Fruit fly (Drosophila melanogaster) whole organism, embryonic: ENCODE data around the gene CG17572.
A peak's percentile ranks its signal among the peaks of the same experiment; 100 is the strongest.

ENCODE experiments used
- ATbp ChIP-seq: fragments of 200-800 bp; sonication (Bioruptor generic); optimal IDR thresholded peaks from 2 replicates; lab custom pipeline; 2017; ENCODE audit warnings: missing biosample characterization, mild to moderate bottlenecking, missing genetic modification characterization, missing genetic modification reagents
- Atf6 ChIP-seq: fragments of 200-800 bp; sonication (Bioruptor generic); IDR thresholded peaks from 2 replicates; pipeline ENCODE4 v1.3.6; 2022; ENCODE audit warnings: missing biosample characterization, missing genetic modification characterization
- CG10462 ChIP-seq: fragments of 200-800 bp; sonication (Bioruptor generic); optimal IDR thresholded peaks from 2 replicates; lab custom pipeline; 2016; ENCODE audit warnings: missing biosample characterization, missing genetic modification characterization
- CG10654 ChIP-seq: fragments of 200-800 bp; sonication (Bioruptor generic); optimal IDR thresholded peaks from 2 replicates; lab custom pipeline; 2016; ENCODE audit warnings: missing biosample characterization, missing genetic modification characterization
- CG11504 ChIP-seq: fragments of 200-800 bp; sonication (Bioruptor generic); optimal IDR thresholded peaks from 3 replicates; lab custom pipeline; 2019; ENCODE audit warnings: missing biosample characterization, mild to moderate bottlenecking, missing genetic modification characterization, moderate library complexity
- CG12071 ChIP-seq: fragments of 200-800 bp; sonication (Bioruptor generic); optimal IDR thresholded peaks from 3 replicates; lab custom pipeline; 2018; ENCODE audit warnings: missing biosample characterization, mild to moderate bottlenecking, missing genetic modification characterization
- CG12236 ChIP-seq: fragments of 200-800 bp; sonication (Bioruptor generic); optimal IDR thresholded peaks from 2 replicates; lab custom pipeline; 2016; ENCODE audit warnings: missing biosample characterization, missing genetic modification characterization
- CG13624 ChIP-seq: fragments of 200-800 bp; sonication (Bioruptor generic); optimal IDR thresholded peaks from 2 replicates; lab custom pipeline; 2016; ENCODE audit warnings: missing biosample characterization, missing genetic modification characterization
- CG1529 ChIP-seq: fragments of 200-800 bp; sonication (Bioruptor generic); optimal IDR thresholded peaks from 3 replicates; lab custom pipeline; 2018; ENCODE audit warnings: missing biosample characterization, missing genetic modification characterization
- CG16813 ChIP-seq: fragments of 200-800 bp; sonication (Bioruptor generic); IDR thresholded peaks from 3 replicates; pipeline ENCODE4 v1.3.6; 2022; ENCODE audit warnings: missing biosample characterization, missing genetic modification characterization; ENCODE audit not compliant: partially characterized antibody
- CG16863 ChIP-seq: fragments of 200-800 bp; sonication (Bioruptor generic); optimal IDR thresholded peaks from 3 replicates; lab custom pipeline; 2016; ENCODE audit warnings: missing biosample characterization, missing genetic modification characterization
- CG18262 ChIP-seq: fragments of 200-800 bp; optimal IDR thresholded peaks from 3 replicates; lab custom pipeline; 2019; ENCODE audit warnings: missing biosample characterization, mild to moderate bottlenecking, missing genetic modification characterization, moderate library complexity
- CG2116 ChIP-seq: fragments of 200-800 bp; sonication (Bioruptor generic); optimal IDR thresholded peaks from 3 replicates; lab custom pipeline; 2018; ENCODE audit warnings: missing biosample characterization, mild to moderate bottlenecking, missing genetic modification characterization
- CG2202 ChIP-seq: fragments of 200-800 bp; sonication (Bioruptor generic); optimal IDR thresholded peaks from 2 replicates; lab custom pipeline; 2018; ENCODE audit warnings: missing biosample characterization, mild to moderate bottlenecking, missing genetic modification characterization
- CG3847 ChIP-seq: fragments of 200-800 bp; sonication (Bioruptor generic); IDR thresholded peaks from 2 replicates; pipeline ENCODE4 v1.3.6; 2022; ENCODE audit warnings: missing biosample characterization, missing genetic modification characterization
- CG43689 ChIP-seq: fragments of 200-800 bp; sonication (Bioruptor generic); IDR thresholded peaks from 2 replicates; pipeline ENCODE4 v1.3.6; 2022; ENCODE audit warnings: missing biosample characterization, missing genetic modification characterization
- CG5953 ChIP-seq: fragments of 200-800 bp; sonication (Bioruptor generic); IDR thresholded peaks from 2 replicates; pipeline ENCODE4 v1.3.6; 2022; ENCODE audit warnings: missing biosample characterization, missing genetic modification characterization
- CG6254 ChIP-seq: fragments of 200-800 bp; sonication (Bioruptor generic); optimal IDR thresholded peaks from 3 replicates; lab custom pipeline; 2017; ENCODE audit warnings: mild to moderate bottlenecking, missing biosample characterization, missing genetic modification reagents, missing genetic modification characterization
- CG6813 ChIP-seq: fragments of 200-800 bp; sonication (Bioruptor generic); optimal IDR thresholded peaks from 2 replicates; lab custom pipeline; 2017; ENCODE audit warnings: missing biosample characterization, missing genetic modification characterization, mild to moderate bottlenecking, moderate library complexity, missing genetic modification reagents
- CG7556 ChIP-seq: fragments of 200-800 bp; sonication (Bioruptor generic); optimal IDR thresholded peaks from 2 replicates; lab custom pipeline; 2017; ENCODE audit warnings: missing biosample characterization, mild to moderate bottlenecking, missing genetic modification characterization
- CG8281 ChIP-seq: fragments of 200-800 bp; sonication (Bioruptor generic); optimal IDR thresholded peaks from 2 replicates; lab custom pipeline; 2018; ENCODE audit warnings: missing biosample characterization, mild to moderate bottlenecking, missing genetic modification characterization, moderate library complexity
- CG8765 ChIP-seq: fragments of 200-800 bp; sonication (Bioruptor generic); IDR thresholded peaks from 2 replicates; pipeline ENCODE4 v1.3.6; 2022; ENCODE audit warnings: missing biosample characterization, missing genetic modification characterization
- CG9727 ChIP-seq: fragments of 200-800 bp; sonication (Bioruptor generic); optimal IDR thresholded peaks from 3 replicates; lab custom pipeline; 2017; ENCODE audit warnings: missing biosample characterization, mild to moderate bottlenecking, missing genetic modification characterization
- Ets97D ChIP-seq: fragments of 200-800 bp; sonication (Bioruptor generic); optimal IDR thresholded peaks from 3 replicates; lab custom pipeline; 2016; ENCODE audit warnings: missing biosample characterization, missing genetic modification characterization
- H15 ChIP-seq: fragments of 200-800 bp; sonication (Bioruptor generic); IDR thresholded peaks from 3 replicates; pipeline ENCODE4 v1.3.6; 2022; ENCODE audit warnings: missing biosample characterization, missing genetic modification characterization
- HLHmδ ChIP-seq: fragments of 200-800 bp; sonication (Bioruptor generic); optimal IDR thresholded peaks from 2 replicates; lab custom pipeline; 2018; ENCODE audit warnings: missing biosample characterization, mild to moderate bottlenecking, missing genetic modification characterization, moderate library complexity
- HmgZ ChIP-seq: fragments of 200-800 bp; sonication (Bioruptor generic); optimal IDR thresholded peaks from 2 replicates; lab custom pipeline; 2018; ENCODE audit warnings: missing biosample characterization, mild to moderate bottlenecking, missing genetic modification characterization
- Hr39 ChIP-seq: fragments of >200 bp; optimal IDR thresholded peaks from 2 replicates; lab custom pipeline; 2017
- Kr ChIP-seq: fragments of 200-800 bp; sonication (Bioruptor generic); optimal IDR thresholded peaks from 2 replicates; lab custom pipeline; 2017; ENCODE audit warnings: missing biosample characterization, mild to moderate bottlenecking, missing genetic modification characterization
- Oli ChIP-seq: fragments of 200-800 bp; sonication (Bioruptor generic); optimal IDR thresholded peaks from 2 replicates; lab custom pipeline; 2018; ENCODE audit warnings: missing biosample characterization, mild to moderate bottlenecking, missing genetic modification characterization, moderate library complexity
- Sin3A ChIP-seq: fragments of >200 bp; optimal IDR thresholded peaks from 2 replicates; lab custom pipeline; 2018
- Sry-δ ChIP-seq: fragments of 200-800 bp; sonication (Bioruptor generic); optimal IDR thresholded peaks from 2 replicates; lab custom pipeline; 2016; ENCODE audit warnings: missing biosample characterization, missing genetic modification characterization
- ase ChIP-seq: fragments of 200-800 bp; sonication (Bioruptor generic); IDR thresholded peaks from 3 replicates; pipeline ENCODE4 v1.3.6; 2022; ENCODE audit warnings: missing biosample characterization, missing genetic modification characterization
- az2 ChIP-seq: fragments of 200-800 bp; sonication (Bioruptor generic); optimal IDR thresholded peaks from 3 replicates; lab custom pipeline; 2016; ENCODE audit warnings: missing biosample characterization, missing genetic modification characterization
- bowl ChIP-seq: fragments of 200-800 bp; sonication (Bioruptor generic); IDR thresholded peaks from 2 replicates; pipeline ENCODE4 v1.3.6; 2022; ENCODE audit warnings: missing biosample characterization, missing genetic modification characterization
- caup ChIP-seq: fragments of 200-800 bp; sonication (Bioruptor generic); optimal IDR thresholded peaks from 3 replicates; lab custom pipeline; 2017; ENCODE audit warnings: missing biosample characterization, mild to moderate bottlenecking, missing genetic modification characterization, moderate library complexity; ENCODE audit not compliant: severe bottlenecking
- cwo ChIP-seq: fragments of 200-800 bp; sonication (Bioruptor generic); optimal IDR thresholded peaks from 3 replicates; lab custom pipeline; 2017; ENCODE audit warnings: missing biosample characterization, missing genetic modification characterization, mild to moderate bottlenecking, moderate library complexity, missing genetic modification reagents
- ewg ChIP-seq: fragments of 200-800 bp; sonication (Bioruptor generic); optimal IDR thresholded peaks from 3 replicates; lab custom pipeline; 2017; ENCODE audit warnings: mild to moderate bottlenecking, missing biosample characterization, missing genetic modification reagents, missing genetic modification characterization
- gem ChIP-seq: fragments of 200-800 bp; sonication (Bioruptor generic); optimal IDR thresholded peaks from 2 replicates; lab custom pipeline; 2019; ENCODE audit warnings: missing biosample characterization, mild to moderate bottlenecking, missing genetic modification characterization, moderate library complexity
- lbe ChIP-seq: fragments of 200-800 bp; sonication (Bioruptor generic); optimal IDR thresholded peaks from 2 replicates; lab custom pipeline; 2016; ENCODE audit warnings: missing biosample characterization, mild to moderate bottlenecking, missing genetic modification characterization
- nerfin-2 ChIP-seq: fragments of 200-800 bp; sonication (Bioruptor generic); IDR thresholded peaks from 2 replicates; pipeline ENCODE4 v1.3.6; 2022; ENCODE audit warnings: missing biosample characterization, missing genetic modification characterization; ENCODE audit not compliant: partially characterized antibody
- p53 ChIP-seq: fragments of 200-800 bp; sonication (Bioruptor generic); optimal IDR thresholded peaks from 2 replicates; lab custom pipeline; 2016; ENCODE audit warnings: missing biosample characterization, missing genetic modification characterization
- peb ChIP-seq: fragments of 200-800 bp; sonication (Bioruptor generic); IDR thresholded peaks from 2 replicates; pipeline ENCODE4 v1.3.6; 2022; ENCODE audit warnings: missing biosample characterization, missing genetic modification characterization
- pum ChIP-seq: fragments of 200-800 bp; sonication (Bioruptor generic); optimal IDR thresholded peaks from 2 replicates; lab custom pipeline; 2016; ENCODE audit warnings: missing biosample characterization, missing genetic modification characterization
- repo ChIP-seq: fragments of 200-800 bp; sonication (Bioruptor generic); optimal IDR thresholded peaks from 2 replicates; lab custom pipeline; 2016; ENCODE audit warnings: missing biosample characterization, missing genetic modification characterization
- slp2 ChIP-seq: fragments of 200-800 bp; sonication (Bioruptor generic); optimal IDR thresholded peaks from 2 replicates; lab custom pipeline; 2016; ENCODE audit warnings: missing biosample characterization, missing genetic modification characterization
- so ChIP-seq: fragments of 200-800 bp; sonication (Bioruptor generic); IDR thresholded peaks from 3 replicates; pipeline ENCODE4 v1.3.6; 2022; ENCODE audit warnings: missing biosample characterization, missing genetic modification characterization
- ssp ChIP-seq: fragments of 200-800 bp; sonication (Bioruptor generic); IDR thresholded peaks from 2 replicates; pipeline ENCODE4 v1.3.6; 2022; ENCODE audit warnings: missing biosample characterization, missing genetic modification characterization
- tap ChIP-seq: fragments of 200-800 bp; optimal IDR thresholded peaks from 3 replicates; lab custom pipeline; 2019; ENCODE audit warnings: missing biosample characterization, mild to moderate bottlenecking, missing genetic modification characterization, moderate library complexity
- tna ChIP-seq: fragments of 200-800 bp; sonication (Bioruptor generic); IDR thresholded peaks from 2 replicates; pipeline ENCODE4 v1.3.6; 2022; ENCODE audit warnings: missing biosample characterization, missing genetic modification characterization; ENCODE audit not compliant: partially characterized antibody

CG17572 gene

dm6 chr2L:19063090-19063692 is 10.8 kb downstream of the CG17572 start, which contains the start of gene Dus4 (continued):
- TF ChIP-seq bowl (GFP tag; lab: Robert Waterston, UW) (no peak), CG6813 (no peak), HLHmδ (GFP tag; lab: Kevin White, UChicago) (no peak), CG11504 (tag; lab: Kevin White, UChicago) (peak; percentile 8), CG12236 (GFP tag; lab: Kevin White, UChicago) (no peak), cwo (no peak), ewg (no peak), Atf6 (no peak), CG12071 (no peak), nerfin-2 (GFP tag; lab: Robert Waterston, UW) (peak; percentile 97), repo (GFP tag; lab: Kevin White, UChicago) (no peak), ase (GFP tag; lab: Robert Waterston, UW) (no peak), H15 (GFP tag; lab: Robert Waterston, UW) (no peak), Sry-δ (GFP tag; lab: Kevin White, UChicago) (peak; percentile 37), CG10462 (no peak), CG18262 (tag; lab: Kevin White, UChicago) (no peak), CG10654 (GFP tag; lab: Kevin White, UChicago) (no peak), CG13624 (GFP tag; lab: Kevin White, UChicago) (no peak), CG5953 (GFP tag; lab: Robert Waterston, UW) (no peak), Kr (no peak), pum (GFP tag; lab: Kevin White, UChicago) (no peak), ssp (GFP tag; lab: Robert Waterston, UW) (no peak), CG2202 (no peak), az2 (GFP tag; lab: Kevin White, UChicago) (no peak), CG2116 (GFP tag; lab: Kevin White, UChicago) (peak; percentile 59), gem (tag; lab: Kevin White, UChicago) (no peak), CG1529 (GFP tag; lab: Kevin White, UChicago) (no peak), caup (GFP tag; lab: Kevin White, UChicago) (no peak), CG8765 (GFP tag; lab: Robert Waterston, UW) (no peak), tna (peak; percentile 97), CG8281 (tag; lab: Kevin White, UChicago) (no peak), slp2 (no peak), CG16813 (peak; percentile 73), CG9727 (GFP tag; lab: Kevin White, UChicago) (no peak), lbe (GFP tag; lab: Kevin White, UChicago) (no peak), ATbp (no peak), tap (tag; lab: Kevin White, UChicago) (no peak), Oli (tag; lab: Kevin White, UChicago) (no peak), CG43689 (no peak), so (no peak), HmgZ (tag; lab: Kevin White, UChicago) (no peak), CG6254 (no peak), CG3847 (no peak), Hr39 (lab: Kevin White, UChicago) (no peak), Sin3A (lab: Kevin White, UChicago) (no peak), peb (GFP tag; lab: Robert Waterston, UW) (no peak), CG16863 (GFP tag; lab: Kevin White, UChicago) (no peak), Ets97D (GFP tag; lab: Kevin White, UChicago) (no peak), CG7556 (GFP tag; lab: Kevin White, UChicago) (no peak), p53 (GFP tag; lab: Kevin White, UChicago) (no peak)
